Worm (Caenorhabditis elegans): ENCODE results near the gene flp-13.

flp-13 gene

ce11 chrIV:7661569-7661968 lies 36.7 kb downstream of the flp-13 start:
- TF ChIP-seq unc-42 (tag; optimal IDR thresholded peaks at IDR 0.05) (peak; percentile 27), pha-4 (tag; optimal IDR thresholded peaks at IDR 0.05) (no peak), rnt-1 (tag; optimal IDR thresholded peaks at IDR 0.05) (no peak), ceh-2 (tag; optimal IDR thresholded peaks at IDR 0.05) (no peak)

ce11 chrIV:7659481-7659880 lies 38.7 kb downstream of the flp-13 start:
- TF ChIP-seq mec-3 (tag; optimal IDR thresholded peaks at IDR 0.05; ENCODE audit: borderline replicate concordance) = no peak
- TF ChIP-seq rnt-1 (tag; optimal IDR thresholded peaks at IDR 0.05) = peak; percentile 35

- TF ChIP-seq unc-3 (GFP tag; conservative IDR thresholded peaks at IDR 0.05) (no peak), unc-3 (tag; optimal IDR thresholded peaks at IDR 0.05) (no peak), C08G9.2 (tag; optimal IDR thresholded peaks at IDR 0.05) (peak; percentile 56), ceh-6 (GFP tag; optimal IDR thresholded peaks at IDR 0.05) (no peak), tbx-7 (tag; optimal IDR thresholded peaks at IDR 0.05) (no peak), ahr-1 (tag; optimal IDR thresholded peaks at IDR 0.05) (no peak), npax-4 (tag; optimal IDR thresholded peaks at IDR 0.05) (no peak), sox-4 (tag; optimal IDR thresholded peaks at IDR 0.05) (no peak), pha-2 (tag; optimal IDR thresholded peaks at IDR 0.05) (no peak), nhr-11 (tag; optimal IDR thresholded peaks at IDR 0.05) (no peak), pat-9 (tag; optimal IDR thresholded peaks at IDR 0.05) (no peak), C38D4.7 (GFP tag; optimal IDR thresholded peaks at IDR 0.05) (no peak), gmeb-2 (tag; optimal IDR thresholded peaks at IDR 0.05) (no peak), ceh-18 (tag; optimal IDR thresholded peaks at IDR 0.05) (peak; percentile 19), hlh-15 (tag; optimal IDR thresholded peaks at IDR 0.05) (no peak)
These were observed 39.6 kb downstream of the flp-13 start, which contains the start of gene C08G9.1 for ce11 chrIV:7658589-7658988. TSS of gene C08G9.1 (plus strand) at chrIV:7658763.

- TF ChIP-seq ceh-19 (GFP tag; optimal IDR thresholded peaks at IDR 0.05) (peak; percentile 27), ref-2 (tag; optimal IDR thresholded peaks at IDR 0.05) (peak; percentile 76), ceh-18 (tag; optimal IDR thresholded peaks at IDR 0.05) (peak; percentile 19), ceh-30 (tag; optimal IDR thresholded peaks at IDR 0.05) (peak; percentile 56), unc-86 (tag; optimal IDR thresholded peaks at IDR 0.05) (peak; percentile 24), hlh-8 (tag; optimal IDR thresholded peaks at IDR 0.05) (peak; percentile 60), tbx-7 (tag; optimal IDR thresholded peaks at IDR 0.05) (peak; percentile 46), nfya-1 (tag; optimal IDR thresholded peaks at IDR 0.05) (peak; percentile 52), elt-2 (tag; optimal IDR thresholded peaks at IDR 0.05) (peak; percentile 43), F13H6.1 (tag; optimal IDR thresholded peaks at IDR 0.05) (peak; percentile 15), ceh-31 (tag; optimal IDR thresholded peaks at IDR 0.05) (peak; percentile 91), sox-2 (GFP tag; IDR thresholded peaks at IDR 0.05) (no peak), C08G9.2 (tag; optimal IDR thresholded peaks at IDR 0.05) (peak; percentile 100), fkh-6 (tag; optimal IDR thresholded peaks at IDR 0.05) (no peak), ceh-2 (tag; optimal IDR thresholded peaks at IDR 0.05) (peak; percentile 58), ets-4 (tag; optimal IDR thresholded peaks at IDR 0.05) (peak; percentile 45), dve-1 (tag; optimal IDR thresholded peaks at IDR 0.05) (peak; percentile 25), C38D4.7 (GFP tag; optimal IDR thresholded peaks at IDR 0.05) (no peak), che-1 (tag; optimal IDR thresholded peaks at IDR 0.05) (no peak), hlh-15 (tag; optimal IDR thresholded peaks at IDR 0.05) (no peak), ceh-14 (tag; optimal IDR thresholded peaks at IDR 0.05) (peak; percentile 79), ceh-34 (tag; optimal IDR thresholded peaks at IDR 0.05) (peak; percentile 54), Y22D7AL.16 (tag; optimal IDR thresholded peaks at IDR 0.05) (no peak), dmd-4 (tag; optimal IDR thresholded peaks at IDR 0.05; ENCODE audit: borderline replicate concordance) (peak; percentile 54), zip-5 (tag; optimal IDR thresholded peaks at IDR 0.05) (peak; percentile 56), fax-1 (tag; optimal IDR thresholded peaks at IDR 0.05) (peak; percentile 74), lin-11 (tag; optimal IDR thresholded peaks at IDR 0.05) (no peak), tbx-2 (tag; optimal IDR thresholded peaks at IDR 0.05) (peak; percentile 89), unc-42 (tag; optimal IDR thresholded peaks at IDR 0.05) (peak; percentile 41), pat-9 (tag; optimal IDR thresholded peaks at IDR 0.05) (no peak), syd-9 (tag; optimal IDR thresholded peaks at IDR 0.05) (peak; percentile 29), pag-3 (tag; optimal IDR thresholded peaks at IDR 0.05; ENCODE audit: borderline replicate concordance) (peak; percentile 33), rnt-1 (tag; optimal IDR thresholded peaks at IDR 0.05) (peak; percentile 78), ahr-1 (tag; optimal IDR thresholded peaks at IDR 0.05) (peak; percentile 58)
These were observed 43.9 kb downstream of the flp-13 start, which contains the start of gene nrde-4 for ce11 chrIV:7654212-7654778. TSS of gene nrde-4 (minus strand) at chrIV:7654262.

Measured in whole organism, late embryonic.